Fruit fly (Drosophila melanogaster): ENCODE measurements around the gene zfh1.

Gene zfh1

dm6 chr3R:30741371-30741770 is 24.4 kb upstream of the zfh1 start:
- no peak for TF ChIP-seq CG32264 (GFP tag; optimal IDR thresholded peaks at IDR 0.05)

DNA sequence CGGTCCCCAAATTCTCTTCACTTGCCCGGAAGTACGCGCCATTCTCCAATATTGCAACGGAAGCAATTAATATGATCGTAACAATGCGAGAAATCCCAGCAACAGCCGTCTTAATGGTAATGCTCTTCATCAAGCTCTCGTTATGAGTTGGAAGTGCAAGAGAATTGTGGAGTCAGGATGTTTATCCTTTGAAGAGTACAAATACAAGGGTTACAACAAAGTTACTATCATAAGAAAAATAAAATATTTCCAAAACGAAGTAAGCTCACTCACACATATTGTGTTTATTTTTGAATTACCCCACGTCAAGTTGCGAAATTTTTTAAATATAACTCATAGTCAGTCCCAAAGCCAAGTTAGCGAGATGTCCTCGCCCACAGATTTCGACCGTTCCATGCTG is 23.1 kb upstream of the zfh1 start, which contains the start of gene CG15543:
TSS of gene CG15543 (plus strand) at position 301 of the 400 bp plus-strand sequence.
- no peak for TF ChIP-seq dl (GFP tag; optimal IDR thresholded peaks at IDR 0.05; ENCODE audit: insufficient read depth in 1 of 2, partially characterized antibody in 2 of 2)
- TF ChIP-seq h (GFP tag; optimal IDR thresholded peaks at IDR 0.05) = no peak
- no peak for TF ChIP-seq Sp1 (GFP tag; optimal IDR thresholded peaks at IDR 0.05)
- no peak for TF ChIP-seq OdsH (GFP tag; optimal IDR thresholded peaks at IDR 0.05)
- no peak for TF ChIP-seq brk (GFP tag; optimal IDR thresholded peaks at IDR 0.05)
- TF ChIP-seq dmrt93B (GFP tag; optimal IDR thresholded peaks at IDR 0.05) = no peak
- no peak for TF ChIP-seq CG9705 (GFP tag; optimal IDR thresholded peaks at IDR 0.05)
- no peak for TF ChIP-seq jim (GFP tag; optimal IDR thresholded peaks at IDR 0.05)
- no peak for TF ChIP-seq GATAd (GFP tag; optimal IDR thresholded peaks at IDR 0.05)
- no peak for TF ChIP-seq CG32264 (GFP tag; optimal IDR thresholded peaks at IDR 0.05)

DNA sequence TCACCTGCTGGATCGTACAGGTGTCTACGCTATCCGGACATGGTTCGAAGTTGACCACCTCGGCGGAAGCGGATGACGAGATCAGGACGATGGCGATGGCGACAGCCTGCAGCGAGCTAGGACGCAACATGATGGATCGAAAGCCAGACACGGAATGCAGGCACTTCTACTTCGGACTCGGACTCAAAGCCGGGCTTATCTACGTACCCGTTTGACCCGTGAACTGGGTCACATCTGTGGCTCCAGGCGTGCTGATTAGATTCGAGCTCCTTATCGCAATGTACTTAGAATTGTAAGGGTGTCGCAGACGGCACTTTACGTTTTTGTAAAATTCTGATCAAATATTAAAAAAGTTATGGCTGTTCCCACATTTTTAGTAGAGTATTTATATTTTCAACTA is 20.6 kb upstream of the zfh1 start, which contains the start of gene Npc2g:
TSS of gene Npc2g (minus strand) at position 160 of the 400 bp plus-strand sequence.
- TF ChIP-seq brk (GFP tag; optimal IDR thresholded peaks at IDR 0.05) = no peak
- no peak for TF ChIP-seq CrebA (GFP tag; optimal IDR thresholded peaks at IDR 0.05; ENCODE audit: borderline replicate concordance)
- TF ChIP-seq foxo (GFP tag; optimal IDR thresholded peaks at IDR 0.05) = no peak
- no peak for TF ChIP-seq Mio (GFP tag; optimal IDR thresholded peaks at IDR 0.05)
- no peak for TF ChIP-seq woc (GFP tag; optimal IDR thresholded peaks at IDR 0.05)
- no peak for TF ChIP-seq usp (GFP tag; optimal IDR thresholded peaks at IDR 0.05)
- TF ChIP-seq Abd-B (GFP tag; optimal IDR thresholded peaks at IDR 0.05) = no peak
- no peak for TF ChIP-seq h (GFP tag; optimal IDR thresholded peaks at IDR 0.05)
- no peak for TF ChIP-seq fru (GFP tag; optimal IDR thresholded peaks at IDR 0.05)
- TF ChIP-seq br (GFP tag; optimal IDR thresholded peaks at IDR 0.05) = no peak
- no peak for TF ChIP-seq OdsH (GFP tag; optimal IDR thresholded peaks at IDR 0.05)
- TF ChIP-seq GATAd (GFP tag; optimal IDR thresholded peaks at IDR 0.05) = no peak
- no peak for TF ChIP-seq Hr78 (GFP tag; optimal IDR thresholded peaks at IDR 0.05)
- no peak for TF ChIP-seq Dif (GFP tag; optimal IDR thresholded peaks at IDR 0.05; ENCODE audit: partially characterized antibody)
- no peak for TF ChIP-seq tai (GFP tag; optimal IDR thresholded peaks at IDR 0.05)
- TF ChIP-seq Vsx2 (GFP tag; optimal IDR thresholded peaks at IDR 0.05; ENCODE audit: partially characterized antibody) = no peak

DNA sequence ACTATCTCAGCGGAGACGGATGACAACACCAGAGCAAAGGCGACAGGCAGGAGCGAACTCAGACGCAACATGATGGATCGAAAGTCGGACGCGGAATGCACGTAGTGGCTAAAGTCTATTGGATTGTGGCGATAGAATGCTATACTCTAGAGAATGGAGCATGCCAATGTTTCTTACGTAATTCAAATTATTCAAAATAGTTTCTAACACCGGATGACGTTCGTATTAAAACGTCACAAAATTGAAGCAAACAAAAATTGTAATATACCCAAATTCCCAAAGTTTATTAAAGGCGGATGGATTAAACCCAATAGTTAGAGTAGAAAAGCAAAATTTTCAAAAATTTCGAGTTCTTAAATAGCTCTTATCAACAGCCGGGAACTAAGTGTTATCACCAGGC is 19.5 kb upstream of the zfh1 start, which contains the start of gene Npc2h:
TSS of gene Npc2h (minus strand) at position 101 of the 400 bp plus-strand sequence.
- no peak for TF ChIP-seq Jra (GFP tag; optimal IDR thresholded peaks at IDR 0.05)
- TF ChIP-seq lola (GFP tag; optimal IDR thresholded peaks at IDR 0.05) = no peak
- TF ChIP-seq Sp1 (GFP tag; optimal IDR thresholded peaks at IDR 0.05) = no peak
- no peak for TF ChIP-seq dsf (GFP tag; optimal IDR thresholded peaks at IDR 0.05; ENCODE audit: borderline replicate concordance)
- no peak for TF ChIP-seq HLH106 (tag; optimal IDR thresholded peaks at IDR 0.05)
- no peak for TF ChIP-seq usp (GFP tag; optimal IDR thresholded peaks at IDR 0.05)
- no peak for TF ChIP-seq N (GFP tag; optimal IDR thresholded peaks at IDR 0.05)
- TF ChIP-seq br (GFP tag; optimal IDR thresholded peaks at IDR 0.05) = no peak
- no peak for TF ChIP-seq OdsH (GFP tag; optimal IDR thresholded peaks at IDR 0.05)
- TF ChIP-seq brk (GFP tag; optimal IDR thresholded peaks at IDR 0.05) = no peak
- TF ChIP-seq Dfd (GFP tag; optimal IDR thresholded peaks at IDR 0.05) = no peak
- no peak for TF ChIP-seq CrebA (GFP tag; optimal IDR thresholded peaks at IDR 0.05; ENCODE audit: borderline replicate concordance)
- no peak for TF ChIP-seq rgr (GFP tag; optimal IDR thresholded peaks at IDR 0.05)
- no peak for TF ChIP-seq ey (GFP tag; optimal IDR thresholded peaks at IDR 0.05)
- TF ChIP-seq Hr78 (GFP tag; optimal IDR thresholded peaks at IDR 0.05) = no peak

dm6 chr3R:30747039-30747438 is 18.7 kb upstream of the zfh1 start:
- TF ChIP-seq woc (GFP tag; optimal IDR thresholded peaks at IDR 0.05) (no peak), N (GFP tag; optimal IDR thresholded peaks at IDR 0.05) (no peak), foxo (GFP tag; optimal IDR thresholded peaks at IDR 0.05) (no peak), CG32264 (GFP tag; optimal IDR thresholded peaks at IDR 0.05) (no peak), dl (GFP tag; optimal IDR thresholded peaks at IDR 0.05; ENCODE audit: insufficient read depth in 1 of 2, partially characterized antibody in 2 of 2) (no peak), Dif (GFP tag; optimal IDR thresholded peaks at IDR 0.05; ENCODE audit: partially characterized antibody) (no peak), psq (GFP tag; optimal IDR thresholded peaks at IDR 0.05) (no peak), h (GFP tag; optimal IDR thresholded peaks at IDR 0.05) (peak; percentile 50), lola (GFP tag; optimal IDR thresholded peaks at IDR 0.05) (no peak), ey (GFP tag; optimal IDR thresholded peaks at IDR 0.05) (peak; percentile 31), rgr (GFP tag; optimal IDR thresholded peaks at IDR 0.05) (peak; percentile 30), fru (GFP tag; optimal IDR thresholded peaks at IDR 0.05) (no peak)

Data from whole organism, wandering third instar larva.